Worm (Caenorhabditis elegans) whole organism, midembryonic: ENCODE data around the gene Y82E9BR.14.

Source experiments
- klf-2 ChIP-seq: fragments of 200-800 bp; sonication (Bioruptor generic); conservative IDR thresholded peaks from 2 replicates; pipeline ENCODE4 v1.3.6; 2022; ENCODE audit warnings: missing genetic modification reagents, missing genetic modification characterization, missing compliant biosample characterization
- ref-1 ChIP-seq: fragments of 200-800 bp; sonication (Bioruptor generic); conservative IDR thresholded peaks from 2 replicates; pipeline ENCODE4 v1.3.6; 2022; ENCODE audit warnings: missing genetic modification reagents, missing genetic modification characterization, missing compliant biosample characterization

DNA sequence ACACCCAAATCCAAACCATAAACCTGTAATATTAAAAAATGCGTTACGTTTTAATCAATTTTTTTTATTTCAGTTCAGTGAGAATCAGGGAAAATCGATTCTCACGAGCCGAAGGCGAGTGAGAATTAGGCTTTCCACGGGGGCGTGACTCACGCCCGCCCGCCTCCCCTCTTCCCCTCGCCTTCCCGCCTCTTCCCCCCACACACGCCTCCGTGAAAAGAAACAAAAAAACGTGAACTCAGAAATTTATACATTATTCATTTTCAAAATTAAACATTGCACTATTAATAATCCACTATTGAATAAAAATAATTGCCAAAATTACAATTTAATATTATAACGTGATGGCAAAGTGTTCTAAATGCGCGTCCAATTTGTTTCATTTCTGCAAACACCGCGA is 32.8 kb upstream of the Y82E9BR.14 start:
- no peak for TF ChIP-seq klf-2
- no peak for TF ChIP-seq ref-1 (GFP tag; lab: Robert Waterston, UW)
